Fruit fly (Drosophila melanogaster): ENCODE data around the gene CG5262.

Gene CG5262

DNA sequence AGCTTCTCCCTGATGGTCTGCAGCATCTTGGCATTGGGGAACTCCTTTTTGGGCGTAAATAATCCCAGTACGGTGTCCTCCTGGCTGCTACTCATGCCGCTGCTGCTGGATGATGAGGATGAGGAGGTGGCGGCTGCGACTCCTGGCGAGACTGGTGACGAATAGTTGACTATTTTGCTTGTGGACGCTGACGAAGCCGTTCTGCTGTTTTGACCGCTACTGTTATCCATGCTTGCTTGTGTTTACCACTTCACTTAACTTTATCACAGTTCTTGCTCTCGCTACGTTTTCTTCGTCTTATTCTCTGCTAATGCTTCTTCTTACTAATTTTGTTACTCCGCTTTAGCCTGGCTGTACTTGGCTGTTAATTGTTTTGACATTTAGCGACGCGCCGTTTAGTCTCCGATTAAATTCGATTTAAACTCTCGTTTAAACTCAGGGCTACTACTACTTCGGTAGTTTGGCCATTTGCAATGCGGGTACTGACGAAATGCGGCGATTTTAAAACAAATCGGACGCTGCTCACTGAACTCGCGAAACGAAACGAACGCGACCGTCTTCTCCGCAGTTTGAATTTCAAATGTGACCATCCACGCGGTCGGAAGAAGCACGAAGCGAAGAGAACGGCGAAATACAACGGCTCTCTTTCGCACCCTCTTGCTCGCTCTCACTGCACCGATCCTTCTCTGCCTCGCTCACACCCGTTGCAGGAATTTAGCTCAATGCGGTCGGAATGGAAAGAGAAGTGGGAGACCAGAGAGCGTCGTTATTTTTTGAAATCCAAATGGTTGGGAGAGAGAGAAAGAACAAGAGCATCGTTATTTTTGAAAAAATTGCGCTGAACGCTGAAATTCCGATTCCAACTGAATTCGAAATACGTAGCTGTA, 29.0 kb downstream of the CG5262 start, which contains the start of gene trbl (continued):
- TF ChIP-seq Sox102F (GFP tag; optimal IDR thresholded peaks at IDR 0.05): no peak
- no peak for TF ChIP-seq Eip75B (GFP tag; optimal IDR thresholded peaks at IDR 0.05)
- TF ChIP-seq CG31627 (GFP tag; optimal IDR thresholded peaks at IDR 0.05): no peak
- no peak for TF ChIP-seq pdm3 (GFP tag; optimal IDR thresholded peaks at IDR 0.05)
- no peak for TF ChIP-seq spab (GFP tag; optimal IDR thresholded peaks at IDR 0.05)
- TF ChIP-seq Smox (GFP tag; optimal IDR thresholded peaks at IDR 0.05): no peak
- TF ChIP-seq cyc (GFP tag; optimal IDR thresholded peaks at IDR 0.05): no peak
- no peak for TF ChIP-seq CG34406 (GFP tag; optimal IDR thresholded peaks at IDR 0.05)
- no peak for TF ChIP-seq CG10631 (GFP tag; optimal IDR thresholded peaks at IDR 0.05)
- TF ChIP-seq svp (GFP tag): peak; percentile 73
- no peak for TF ChIP-seq salr (GFP tag; optimal IDR thresholded peaks at IDR 0.05)
- TF ChIP-seq CG6163 (GFP tag; IDR thresholded peaks at IDR 0.05): peak; percentile 68
- peak; percentile 12 to 21 for TF ChIP-seq ss (GFP tag; optimal IDR thresholded peaks at IDR 0.05)
- TF ChIP-seq fd85E (GFP tag; optimal IDR thresholded peaks at IDR 0.05): peak; percentile 30
- TF ChIP-seq CG8119 (GFP tag; IDR thresholded peaks at IDR 0.05): peak; percentile 40; the same call in 2 of the 3 replicates
- TF ChIP-seq CG6808 (GFP tag; optimal IDR thresholded peaks at IDR 0.05): peak; percentile 18
- TF ChIP-seq achi (GFP tag; optimal IDR thresholded peaks at IDR 0.05): peak; percentile 15
- peak; percentile 29 for TF ChIP-seq Sox14 (GFP tag; optimal IDR thresholded peaks at IDR 0.05)
- no peak for TF ChIP-seq CG6792 (GFP tag; optimal IDR thresholded peaks at IDR 0.05)
- no peak for TF ChIP-seq Ets96B (tag; optimal IDR thresholded peaks at IDR 0.05)
- peak; percentile 35; the same call in 1 of the 2 replicates for TF ChIP-seq CG15336 (GFP tag; IDR thresholded peaks at IDR 0.05)
- no peak for TF ChIP-seq CG7368 (GFP tag; optimal IDR thresholded peaks at IDR 0.05)
- TF ChIP-seq Eip93F (GFP tag; optimal IDR thresholded peaks at IDR 0.05): no peak
- no peak for TF ChIP-seq topi (GFP tag; optimal IDR thresholded peaks at IDR 0.05)
- no peak for TF ChIP-seq CG32006 (GFP tag; optimal IDR thresholded peaks at IDR 0.05)
- no peak for TF ChIP-seq CG4318 (GFP tag; optimal IDR thresholded peaks at IDR 0.05)
- peak; percentile 62 for TF ChIP-seq dsx (GFP tag; optimal IDR thresholded peaks at IDR 0.05; ENCODE audit: poor library complexity, severe bottlenecking)
- no peak for TF ChIP-seq CG11294 (GFP tag; IDR thresholded peaks at IDR 0.05)
- no peak for TF ChIP-seq Ets21C (GFP tag; optimal IDR thresholded peaks at IDR 0.05)

DNA sequence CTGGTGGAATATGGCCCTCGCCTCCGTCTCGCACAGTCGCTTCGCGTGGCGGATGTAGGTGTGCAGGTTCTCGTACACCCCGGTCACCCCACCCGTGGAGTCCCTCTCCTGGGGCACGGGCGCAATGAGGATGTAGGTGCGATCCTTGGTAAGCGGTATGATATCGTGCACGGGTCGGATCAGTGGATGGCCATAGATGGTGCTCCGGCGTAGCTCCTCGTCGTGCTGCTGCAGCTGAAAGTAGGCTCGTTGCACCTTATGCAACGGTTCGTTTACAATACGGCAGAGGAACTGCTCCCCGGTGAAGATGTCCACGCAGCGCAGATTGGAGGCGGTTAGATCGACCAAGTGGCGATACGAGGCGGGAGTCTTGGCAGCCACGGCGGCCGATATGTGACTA, 29.8 kb downstream of the CG5262 start:
- no peak for TF ChIP-seq OdsH (GFP tag; optimal IDR thresholded peaks at IDR 0.05)
- no peak for TF ChIP-seq topi (GFP tag; optimal IDR thresholded peaks at IDR 0.05)

- TF ChIP-seq CG6276 (GFP tag; optimal IDR thresholded peaks at IDR 0.05) (peak; percentile 93), Eip93F (GFP tag; optimal IDR thresholded peaks at IDR 0.05) (peak; percentile 85), CG6808 (GFP tag; optimal IDR thresholded peaks at IDR 0.05) (peak; percentile 89), Eip75B (GFP tag; optimal IDR thresholded peaks at IDR 0.05) (peak; percentile 90), Gug (GFP tag; IDR thresholded peaks at IDR 0.05) (peak; percentile 85), net (GFP tag; optimal IDR thresholded peaks at IDR 0.05) (peak; percentile 95), cyc (GFP tag; optimal IDR thresholded peaks at IDR 0.05) (peak; percentile 92), lz (GFP tag; optimal IDR thresholded peaks at IDR 0.05) (peak; percentile 90), CG6163 (GFP tag; IDR thresholded peaks at IDR 0.05) (peak; percentile 84), CG31627 (GFP tag; optimal IDR thresholded peaks at IDR 0.05) (peak; percentile 93), CG1621 (tag; optimal IDR thresholded peaks at IDR 0.05) (peak; percentile 77), Hr38 (GFP tag; optimal IDR thresholded peaks at IDR 0.05) (peak; percentile 60), dac (GFP tag; optimal IDR thresholded peaks at IDR 0.05) (peak; percentile 79), Sox102F (GFP tag; optimal IDR thresholded peaks at IDR 0.05) (peak; percentile 90), fd59A (GFP tag; optimal IDR thresholded peaks at IDR 0.05) (peak; percentile 84), Smox (GFP tag; optimal IDR thresholded peaks at IDR 0.05) (peak; percentile 92), Sox15 (GFP tag; optimal IDR thresholded peaks at IDR 0.05) (peak; percentile 86), Hr39 (GFP tag; optimal IDR thresholded peaks at IDR 0.05) (peak; percentile 91), CG10631 (GFP tag; optimal IDR thresholded peaks at IDR 0.05) (peak; percentile 91), topi (GFP tag; optimal IDR thresholded peaks at IDR 0.05) (peak; percentile 92), CG8319 (GFP tag; optimal IDR thresholded peaks at IDR 0.05) (peak; percentile 91), CG34406 (GFP tag; optimal IDR thresholded peaks at IDR 0.05) (peak; percentile 94), CG8632 (GFP tag; optimal IDR thresholded peaks at IDR 0.05) (peak; percentile 91), Hr4 (GFP tag; optimal IDR thresholded peaks at IDR 0.05) (peak; percentile 92), pdm3 (GFP tag; optimal IDR thresholded peaks at IDR 0.05) (peak; percentile 94), Met (GFP tag; optimal IDR thresholded peaks at IDR 0.05) (peak; percentile 92), spab (GFP tag; optimal IDR thresholded peaks at IDR 0.05) (peak; percentile 89), Lpt (GFP tag; optimal IDR thresholded peaks at IDR 0.05) (peak; percentile 90)
These were observed 30.6 kb downstream of the CG5262 start for dm6 chr3L:20399550-20400109.

All from whole organism, prepupa.